Worm (Caenorhabditis elegans) whole organism, L4 larva: ENCODE results near the gene Y75B8A.24.

Experiments used
- ZK546.5 ChIP-seq, 2 experiments: sonication (generic microtip); optimal IDR thresholded peaks; 2 replicates each; lab custom pipeline; 2017; ENCODE audit warnings: missing biosample characterization in 2 of 2, missing genetic modification characterization in 2 of 2
- aly-2 ChIP-seq: sonication (generic microtip); optimal IDR thresholded peaks from 2 replicates; lab custom pipeline; 2018; ENCODE audit warnings: missing biosample characterization, missing genetic modification characterization
- ama-1 ChIP-seq: fragments of 150-350 bp; optimal IDR thresholded peaks from 2 replicates; lab custom pipeline; 2014; ENCODE audit warnings: inconsistent platforms, mixed read lengths
- dpl-1 ChIP-seq: fragments of 150-350 bp; optimal IDR thresholded peaks from 2 replicates; lab custom pipeline; 2014; ENCODE audit warnings: missing biosample characterization, missing genetic modification reagents, missing genetic modification characterization
- dve-1 ChIP-seq: sonication (generic microtip); optimal IDR thresholded peaks from 2 replicates; lab custom pipeline; 2017; ENCODE audit warnings: antibody characterized with exemption, mild to moderate bottlenecking, missing genetic modification characterization, missing compliant biosample characterization; ENCODE audit not compliant: insufficient read depth
- jun-1 ChIP-seq: fragments of 150-350 bp; optimal IDR thresholded peaks from 2 replicates; lab custom pipeline; 2014; ENCODE audit warnings: missing biosample characterization, missing genetic modification reagents, missing genetic modification characterization
- lin-1 ChIP-seq: fragments of 200-800 bp; sonication (Bioruptor generic); IDR thresholded peaks from 2 replicates; pipeline ENCODE4 v1.3.6; 2022; ENCODE audit warnings: missing genetic modification reagents, missing genetic modification characterization, missing compliant biosample characterization
- lin-13 ChIP-seq: fragments of 150-350 bp; optimal IDR thresholded peaks from 2 replicates; lab custom pipeline; 2014; ENCODE audit warnings: missing biosample characterization, missing genetic modification reagents, missing genetic modification characterization
- lsy-2 ChIP-seq, 2 experiments: fragments of 150-350 bp in 1 of 2; sonication (generic microtip) in 1 of 2; optimal IDR thresholded peaks; 2 replicates each; lab custom pipeline; 2014 to 2017; ENCODE audit warnings: missing biosample characterization in 2 of 2, missing genetic modification characterization in 2 of 2
- nhr-41 ChIP-seq: fragments of 200-800 bp; sonication (Bioruptor generic); IDR thresholded peaks from 2 replicates; pipeline ENCODE4 v1.3.6; 2022; ENCODE audit warnings: missing genetic modification reagents, missing genetic modification characterization, missing compliant biosample characterization

- no peak for TF ChIP-seq dve-1 (tag; lab: Kevin White, UChicago)
- no peak for TF ChIP-seq lin-13 (GFP tag; lab: Kevin White, UChicago)
- TF ChIP-seq jun-1, result no peak
- no peak for TF ChIP-seq ZK546.5 (tag; optimal IDR thresholded peaks at IDR 0.05; lab: Kevin White, UChicago)
- no peak for TF ChIP-seq lin-1 (GFP tag; lab: Robert Waterston, UW)
- TF ChIP-seq nhr-41 (GFP tag; lab: Robert Waterston, UW), result no peak
- no peak for TF ChIP-seq dpl-1 (GFP tag; lab: Kevin White, UChicago)
- TF ChIP-seq lsy-2 (tag; optimal IDR thresholded peaks at IDR 0.05; lab: Kevin White, UChicago), result no peak
- no peak for TF ChIP-seq ama-1
- no peak for TF ChIP-seq aly-2
Measured at ce11 chrIII:12245570-12245969, 28.0 kb downstream of the Y75B8A.24 start.
